Worm (Caenorhabditis elegans) whole organism, mixed stage, embryonic: ENCODE results near the gene T28C6.11.

Experiments used
- ceh-43 ChIP-seq: fragments of 200-800 bp; sonication (Bioruptor generic); optimal IDR thresholded peaks from 2 replicates; lab custom pipeline; 2018; ENCODE audit warnings: mild to moderate bottlenecking, missing genetic modification characterization, moderate library complexity, missing compliant biosample characterization
- elt-1 ChIP-seq: sonication (generic microtip); optimal IDR thresholded peaks from 2 replicates; lab custom pipeline; 2017; ENCODE audit warnings: missing genetic modification characterization, mild to moderate bottlenecking, missing compliant biosample characterization, antibody characterized with exemption, moderate library complexity, borderline replicate concordance; ENCODE audit not compliant: insufficient read depth
- elt-3 ChIP-seq: fragments of 150-350 bp; optimal IDR thresholded peaks from 2 replicates; lab custom pipeline; 2014; ENCODE audit warnings: missing biosample characterization, missing genetic modification characterization
- hlh-1 ChIP-seq: fragments of 150-350 bp; optimal IDR thresholded peaks from 2 replicates; lab custom pipeline; 2014; ENCODE audit warnings: missing biosample characterization, missing genetic modification reagents, missing genetic modification characterization
- lin-13 ChIP-seq: fragments of 150-350 bp; optimal IDR thresholded peaks from 2 replicates; lab custom pipeline; 2014; ENCODE audit warnings: missing biosample characterization, missing genetic modification characterization
- mep-1 ChIP-seq: fragments of 150-350 bp; optimal IDR thresholded peaks from 2 replicates; lab custom pipeline; 2017; ENCODE audit warnings: missing biosample characterization, missing genetic modification reagents, missing genetic modification characterization, inconsistent platforms
- nhr-12 ChIP-seq: fragments of 150-350 bp; optimal IDR thresholded peaks from 2 replicates; lab custom pipeline; 2014; ENCODE audit warnings: missing biosample characterization, missing genetic modification characterization
- nhr-28 ChIP-seq: fragments of 150-350 bp; optimal IDR thresholded peaks from 2 replicates; lab custom pipeline; 2014; ENCODE audit warnings: missing biosample characterization, missing genetic modification characterization
- nhr-76 ChIP-seq: sonication (generic microtip); optimal IDR thresholded peaks from 2 replicates; lab custom pipeline; 2017; ENCODE audit warnings: missing biosample characterization, missing genetic modification characterization
- snpc-4 ChIP-seq: fragments of 150-350 bp; optimal IDR thresholded peaks from 2 replicates; lab custom pipeline; 2014; ENCODE audit warnings: missing biosample characterization, missing genetic modification characterization
- sptf-1 ChIP-seq: sonication (generic microtip); optimal IDR thresholded peaks from 2 replicates; lab custom pipeline; 2017; ENCODE audit warnings: mild to moderate bottlenecking, missing genetic modification characterization, moderate library complexity, missing compliant biosample characterization
- unc-39 ChIP-seq: fragments of 150-350 bp; optimal IDR thresholded peaks from 2 replicates; lab custom pipeline; 2014; ENCODE audit warnings: missing biosample characterization, missing genetic modification characterization
- unc-62 ChIP-seq: fragments of 150-350 bp; optimal IDR thresholded peaks from 2 replicates; lab custom pipeline; 2014; ENCODE audit warnings: missing biosample characterization, missing genetic modification reagents, missing genetic modification characterization

DNA sequence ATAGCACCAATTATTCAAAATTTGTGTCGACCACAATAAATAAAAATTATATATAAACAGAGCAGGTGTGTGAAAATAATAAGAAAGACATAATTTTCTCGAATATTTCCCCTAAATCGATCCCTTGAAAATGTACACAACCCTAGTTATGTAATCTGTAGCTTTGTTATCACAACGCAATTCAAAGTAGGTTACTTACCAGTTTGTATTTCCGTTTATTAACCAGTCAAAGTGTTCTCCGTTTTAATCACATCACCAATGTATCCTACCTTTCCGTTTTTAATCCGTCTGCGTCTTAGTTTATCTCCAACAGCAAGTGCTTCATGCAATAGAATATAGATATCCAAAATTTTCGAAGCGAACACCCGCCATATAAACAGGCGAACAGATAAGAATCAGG lies 13.2 kb upstream of the T28C6.11 start:
- no peak for TF ChIP-seq hlh-1 (tag; lab: Kevin White, UChicago)
- TF ChIP-seq elt-1 (tag; lab: Kevin White, UChicago): no peak
- TF ChIP-seq sptf-1 (tag; lab: Kevin White, UChicago): no peak
- TF ChIP-seq elt-3 (tag; lab: Kevin White, UChicago): no peak
- TF ChIP-seq ceh-43: no peak
- no peak for TF ChIP-seq nhr-28 (tag; lab: Kevin White, UChicago)
- TF ChIP-seq mep-1: no peak
- TF ChIP-seq lin-13 (tag; lab: Kevin White, UChicago): no peak
- TF ChIP-seq nhr-12 (tag; lab: Kevin White, UChicago): no peak
- TF ChIP-seq nhr-76: no peak
- no peak for TF ChIP-seq unc-39
- no peak for TF ChIP-seq unc-62 (GFP tag; lab: Kevin White, UChicago)
- no peak for TF ChIP-seq snpc-4
